Worm (Caenorhabditis elegans) whole organism, L3 larva: ENCODE data around the gene pals-25.
"Not testable (repeated sequence)": the region's sequence is repeated elsewhere in the genome, so short reads cannot be mapped to it uniquely, and the experiment has no call there.

ENCODE experiments used
- aly-2 ChIP-seq: fragments of 150-350 bp; optimal IDR thresholded peaks from 2 replicates; lab custom pipeline; 2014; ENCODE audit warnings: missing biosample characterization, missing genetic modification characterization
- elt-2 ChIP-seq: sonication (generic microtip); optimal IDR thresholded peaks from 2 replicates; lab custom pipeline; 2016; ENCODE audit warnings: missing genetic modification reagents, mild to moderate bottlenecking, missing genetic modification characterization, missing compliant biosample characterization
- lin-15B ChIP-seq: fragments of 150-350 bp; optimal IDR thresholded peaks from 2 replicates; lab custom pipeline; 2014; ENCODE audit warnings: missing biosample characterization, missing genetic modification characterization
- lsy-12 ChIP-seq: sonication (generic microtip); optimal IDR thresholded peaks from 2 replicates; lab custom pipeline; 2016; ENCODE audit warnings: mild to moderate bottlenecking, missing genetic modification characterization, missing compliant biosample characterization
- unc-39 ChIP-seq: sonication (generic microtip); optimal IDR thresholded peaks from 4 replicates; lab custom pipeline; 2017; ENCODE audit warnings: missing biosample characterization, missing genetic modification characterization

ce11 chrIII:121983-122449 lies 12.3 kb upstream of the pals-25 start, which contains the start of gene C29F9.12:
- TF ChIP-seq aly-2 (tag; lab: Kevin White, UChicago); lin-15B (tag; lab: Kevin White, UChicago); lsy-12 (tag; lab: Kevin White, UChicago); elt-2; unc-39 (tag; lab: Kevin White, UChicago): not testable (repeated sequence)
